Worm (Caenorhabditis elegans): Measurements from ENCODE around the gene srbc-32.

ce11 chrV:3484702-3485101, 2.1 kb downstream of the srbc-32 start, which contains the start of gene srbc-33:
- TF ChIP-seq egl-27 (tag; optimal IDR thresholded peaks at IDR 0.05) (no peak), zag-1 (tag; optimal IDR thresholded peaks at IDR 0.05) (no peak), ama-1 (optimal IDR thresholded peaks at IDR 0.05) (no peak), ceh-20 (GFP tag; IDR thresholded peaks at IDR 0.05) (no peak), lir-3 (tag; optimal IDR thresholded peaks at IDR 0.05) (no peak), pha-4 (GFP tag; IDR thresholded peaks at IDR 0.05) (no peak), pha-4 (tag; optimal IDR thresholded peaks at IDR 0.05) (no peak), egl-43 (GFP tag; IDR thresholded peaks at IDR 0.05) (no peak), nhr-25 (tag; optimal IDR thresholded peaks at IDR 0.05; ENCODE audit: borderline replicate concordance, insufficient read depth) (no peak)
